Worm (Caenorhabditis elegans): ENCODE data around the gene cest-35.1.

cest-35.1 gene

ce11 chrV:5243036-5243435 lies at the start of gene cest-35.1:
TSS of gene cest-35.1 (minus strand) at chrV:5243136.
- TF ChIP-seq Y55F3AM.14 (GFP tag; optimal IDR thresholded peaks at IDR 0.05) = no peak
- no peak for TF ChIP-seq aly-2 (tag; optimal IDR thresholded peaks at IDR 0.05)
- no peak for TF ChIP-seq lin-13 (GFP tag; optimal IDR thresholded peaks at IDR 0.05)
- TF ChIP-seq zag-1 (tag; optimal IDR thresholded peaks at IDR 0.05) = no peak
- no peak for TF ChIP-seq sma-9 (GFP tag; optimal IDR thresholded peaks at IDR 0.05)
- no peak for TF ChIP-seq sma-9 (tag; optimal IDR thresholded peaks at IDR 0.05)
- TF ChIP-seq snpc-4 (tag; optimal IDR thresholded peaks at IDR 0.05) = no peak
- TF ChIP-seq nhr-12 (tag; optimal IDR thresholded peaks at IDR 0.05) = no peak
- no peak for TF ChIP-seq ceh-82 (tag; optimal IDR thresholded peaks at IDR 0.05)

ce11 chrV:5288676-5289075 lies 45.7 kb upstream of the cest-35.1 start:
- TF ChIP-seq elt-3 (tag; optimal IDR thresholded peaks at IDR 0.05) = no peak
- no peak for TF ChIP-seq zag-1 (tag; optimal IDR thresholded peaks at IDR 0.05)
- no peak for TF ChIP-seq lin-39 (tag; optimal IDR thresholded peaks at IDR 0.05)
- no peak for TF ChIP-seq F13H6.1 (tag; optimal IDR thresholded peaks at IDR 0.05)
- no peak for TF ChIP-seq mbf-1 (tag; optimal IDR thresholded peaks at IDR 0.05)
- no peak for TF ChIP-seq dmd-4 (tag; optimal IDR thresholded peaks at IDR 0.05)
- no peak for TF ChIP-seq gmeb-1 (tag; optimal IDR thresholded peaks at IDR 0.05)
- TF ChIP-seq fos-1 (tag; optimal IDR thresholded peaks at IDR 0.05) = no peak
- TF ChIP-seq sma-9 (GFP tag; optimal IDR thresholded peaks at IDR 0.05) = no peak
- TF ChIP-seq sma-9 (tag; optimal IDR thresholded peaks at IDR 0.05) = no peak
- TF ChIP-seq nhr-21 (tag; optimal IDR thresholded peaks at IDR 0.05) = no peak
- no peak for TF ChIP-seq nhr-23 (tag; optimal IDR thresholded peaks at IDR 0.05)
- no peak for TF ChIP-seq mab-5 (tag; optimal IDR thresholded peaks at IDR 0.05)
- TF ChIP-seq nhr-237 (tag; optimal IDR thresholded peaks at IDR 0.05) = no peak
- TF ChIP-seq lsy-2 (tag; optimal IDR thresholded peaks at IDR 0.05) = no peak
- no peak for TF ChIP-seq unc-55 (GFP tag; optimal IDR thresholded peaks at IDR 0.05)
- TF ChIP-seq lin-13 (GFP tag; optimal IDR thresholded peaks at IDR 0.05) = no peak
- no peak for TF ChIP-seq snpc-4 (tag; optimal IDR thresholded peaks at IDR 0.05)
- TF ChIP-seq Y55F3AM.14 (GFP tag; optimal IDR thresholded peaks at IDR 0.05) = no peak

DNA sequence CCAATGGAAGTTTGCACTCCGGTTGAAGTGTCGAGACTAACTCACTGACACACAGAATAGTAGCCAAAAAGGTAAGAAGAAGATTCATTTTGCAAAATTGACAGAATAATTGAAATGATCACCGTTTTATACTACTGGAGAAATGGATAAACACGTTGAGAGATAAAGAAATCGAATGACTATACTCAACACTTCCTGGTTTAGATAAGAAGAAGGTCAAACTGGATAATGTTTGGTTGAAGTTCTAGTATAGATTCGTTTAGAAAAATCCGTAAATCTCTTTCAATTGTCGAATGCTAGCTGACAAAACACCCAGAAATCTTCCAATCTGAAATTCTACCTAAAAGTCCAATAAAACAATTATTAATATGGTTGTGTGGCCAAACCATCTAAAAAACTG lies 44.3 kb upstream of the cest-35.1 start, which contains the start of gene Y49G5A.1:
Y49G5A.1 (minus strand) TSS at position 101 of the 400 bp plus-strand sequence.
- TF ChIP-seq lin-11 (tag; optimal IDR thresholded peaks at IDR 0.05) (no peak), lsy-2 (tag; optimal IDR thresholded peaks at IDR 0.05) (no peak), nhr-10 (tag; optimal IDR thresholded peaks at IDR 0.05) (no peak), gmeb-1 (tag; optimal IDR thresholded peaks at IDR 0.05) (no peak), nhr-6 (tag; optimal IDR thresholded peaks at IDR 0.05) (no peak), elt-3 (tag; optimal IDR thresholded peaks at IDR 0.05) (no peak), sem-4 (tag; optimal IDR thresholded peaks at IDR 0.05) (no peak), snpc-4 (tag; optimal IDR thresholded peaks at IDR 0.05) (no peak), Y55F3AM.14 (GFP tag; optimal IDR thresholded peaks at IDR 0.05) (no peak), ama-1 (optimal IDR thresholded peaks at IDR 0.05) (no peak), unc-62 (GFP tag; optimal IDR thresholded peaks at IDR 0.05) (no peak), blmp-1 (tag; optimal IDR thresholded peaks at IDR 0.05; ENCODE audit: insufficient read depth) (no peak), nhr-237 (tag; optimal IDR thresholded peaks at IDR 0.05) (no peak), peb-1 (tag; optimal IDR thresholded peaks at IDR 0.05) (no peak), nhr-77 (tag; optimal IDR thresholded peaks at IDR 0.05) (no peak), ztf-4 (tag; optimal IDR thresholded peaks at IDR 0.05) (no peak), nhr-23 (tag; optimal IDR thresholded peaks at IDR 0.05) (no peak), ZK546.5 (tag; optimal IDR thresholded peaks at IDR 0.05) (no peak)

DNA sequence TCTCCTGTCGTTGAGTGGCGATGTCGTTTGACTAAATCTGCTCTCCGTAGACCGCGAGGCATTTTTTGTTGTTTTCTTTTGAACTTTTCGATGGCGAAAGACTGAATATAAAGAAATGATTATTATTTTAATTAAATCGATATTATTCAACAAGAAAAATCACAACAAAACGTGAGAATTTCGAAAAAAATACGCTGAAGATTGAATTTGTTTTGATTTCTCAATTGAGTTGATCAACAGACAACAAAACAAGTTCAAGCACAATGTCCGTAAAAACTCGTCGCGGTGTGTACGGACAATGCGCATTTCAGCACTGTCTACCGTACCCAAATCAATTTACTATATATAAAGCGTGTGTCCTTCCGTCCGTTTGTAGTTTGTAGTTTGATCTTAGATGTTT lies 35.1 kb upstream of the cest-35.1 start, which contains the start of gene B0238.9:
B0238.9 (minus strand) TSS at position 101 of the 400 bp plus-strand sequence.
- no peak for TF ChIP-seq zag-1 (tag; optimal IDR thresholded peaks at IDR 0.05)
- TF ChIP-seq unc-39 (tag; optimal IDR thresholded peaks at IDR 0.05) = no peak
- no peak for TF ChIP-seq nhr-237 (tag; optimal IDR thresholded peaks at IDR 0.05)
- no peak for TF ChIP-seq crh-2 (tag; optimal IDR thresholded peaks at IDR 0.05)
- no peak for TF ChIP-seq dmd-4 (tag; optimal IDR thresholded peaks at IDR 0.05)
- TF ChIP-seq nhr-21 (tag; optimal IDR thresholded peaks at IDR 0.05) = no peak

ce11 chrV:5275426-5276007 lies 32.6 kb upstream of the cest-35.1 start:
- TF ChIP-seq sma-3 (GFP tag; optimal IDR thresholded peaks at IDR 0.05) (no peak), nhr-129 (tag; optimal IDR thresholded peaks at IDR 0.05) (no peak), snpc-4 (tag; optimal IDR thresholded peaks at IDR 0.05) (no peak), gmeb-1 (tag; optimal IDR thresholded peaks at IDR 0.05) (no peak), peb-1 (tag; optimal IDR thresholded peaks at IDR 0.05) (no peak), Y55F3AM.14 (GFP tag; optimal IDR thresholded peaks at IDR 0.05) (peak; percentile 5), lin-39 (tag; optimal IDR thresholded peaks at IDR 0.05) (no peak)
